Fruit fly (Drosophila melanogaster) whole organism, embryonic: ENCODE measurements around the gene Pka-C1.
A peak's percentile ranks its signal among the peaks of the same experiment; 100 is the strongest.

Experiments
- Asciz ChIP-seq: fragments of 200-800 bp; sonication (Bioruptor generic); optimal IDR thresholded peaks from 2 replicates; lab custom pipeline; 2017; ENCODE audit warnings: missing biosample characterization, mild to moderate bottlenecking, missing genetic modification characterization, missing genetic modification reagents
- CG10274 ChIP-seq: fragments of 200-800 bp; sonication (Bioruptor generic); optimal IDR thresholded peaks from 3 replicates; lab custom pipeline; 2017; ENCODE audit warnings: missing biosample characterization, mild to moderate bottlenecking, missing genetic modification characterization
- CG10979 ChIP-seq: fragments of 200-800 bp; sonication (Bioruptor generic); optimal IDR thresholded peaks from 2 replicates; lab custom pipeline; 2018; ENCODE audit warnings: missing biosample characterization, mild to moderate bottlenecking, missing genetic modification characterization, moderate library complexity
- CG12155 ChIP-seq: fragments of 200-800 bp; sonication (Bioruptor generic); optimal IDR thresholded peaks from 3 replicates; lab custom pipeline; 2016; ENCODE audit warnings: missing biosample characterization, missing genetic modification characterization
- CG13123 ChIP-seq: fragments of 200-800 bp; sonication (Bioruptor generic); optimal IDR thresholded peaks from 2 replicates; lab custom pipeline; 2016; ENCODE audit warnings: missing biosample characterization, missing genetic modification characterization
- CG17361 ChIP-seq: fragments of 200-800 bp; sonication (Bioruptor generic); IDR thresholded peaks from 3 replicates; pipeline ENCODE4 v1.3.6; 2022; ENCODE audit warnings: missing biosample characterization, missing genetic modification characterization
- CG3065 ChIP-seq: fragments of 200-800 bp; sonication (Bioruptor generic); optimal IDR thresholded peaks from 2 replicates; lab custom pipeline; 2016; ENCODE audit warnings: missing biosample characterization, missing genetic modification characterization
- CG32532 ChIP-seq: fragments of 200-800 bp; sonication (Bioruptor generic); IDR thresholded peaks from 2 replicates; pipeline ENCODE4 v1.3.6; 2022; ENCODE audit warnings: missing biosample characterization, missing genetic modification characterization
- CG34376 ChIP-seq: fragments of 200-800 bp; sonication (Bioruptor generic); optimal IDR thresholded peaks from 2 replicates; lab custom pipeline; 2018; ENCODE audit warnings: missing biosample characterization, mild to moderate bottlenecking, missing genetic modification characterization
- CG3726 ChIP-seq: fragments of 200-800 bp; sonication (Bioruptor generic); IDR thresholded peaks from 3 replicates; pipeline ENCODE4, ENCODE4 v1.3.6; 2022; ENCODE audit warnings: missing biosample characterization, missing genetic modification characterization
- CG6765 ChIP-seq: fragments of 200-800 bp; sonication (Bioruptor generic); optimal IDR thresholded peaks from 3 replicates; lab custom pipeline; 2017; ENCODE audit warnings: missing biosample characterization, mild to moderate bottlenecking, missing genetic modification characterization
- CG7786 ChIP-seq: fragments of 200-800 bp; sonication (Bioruptor generic); optimal IDR thresholded peaks from 2 replicates; lab custom pipeline; 2016; ENCODE audit warnings: missing biosample characterization, missing genetic modification characterization
- CG7987 ChIP-seq: fragments of 200-800 bp; sonication (Bioruptor generic); optimal IDR thresholded peaks from 2 replicates; lab custom pipeline; 2018; ENCODE audit warnings: missing biosample characterization, mild to moderate bottlenecking, missing genetic modification characterization, moderate library complexity
- Deaf1 ChIP-seq: fragments of 200-800 bp; optimal IDR thresholded peaks from 3 replicates; lab custom pipeline; 2019; ENCODE audit warnings: missing biosample characterization, mild to moderate bottlenecking, missing genetic modification characterization, moderate library complexity
- Fer3 ChIP-seq: fragments of 200-800 bp; sonication (Bioruptor generic); optimal IDR thresholded peaks from 2 replicates; lab custom pipeline; 2018; ENCODE audit warnings: missing biosample characterization, mild to moderate bottlenecking, missing genetic modification characterization, moderate library complexity
- H2.0 ChIP-seq: fragments of 200-800 bp; sonication (Bioruptor generic); IDR thresholded peaks from 2 replicates; pipeline ENCODE4 v1.3.6; 2022; ENCODE audit warnings: missing biosample characterization, missing genetic modification characterization
- Hey ChIP-seq: fragments of 200-800 bp; sonication (Bioruptor generic); optimal IDR thresholded peaks from 3 replicates; lab custom pipeline; 2018; ENCODE audit warnings: missing biosample characterization, mild to moderate bottlenecking, missing genetic modification characterization
- Hr78 ChIP-seq, 2 experiments: fragments of 200-800 bp in 1 of 2; fragments of >200 bp in 1 of 2; sonication (Bioruptor generic) in 1 of 2; optimal IDR thresholded peaks; 2 replicates each; lab custom pipeline; 2017 to 2019; ENCODE audit warnings: missing biosample characterization in 2 of 2, missing genetic modification characterization in 2 of 2, mild to moderate bottlenecking in 1 of 2, moderate library complexity in 1 of 2
- Kr ChIP-seq: fragments of 200-800 bp; sonication (Bioruptor generic); optimal IDR thresholded peaks from 2 replicates; lab custom pipeline; 2017; ENCODE audit warnings: missing biosample characterization, mild to moderate bottlenecking, missing genetic modification characterization
- Med ChIP-seq: fragments of 200-800 bp; sonication (Bioruptor generic); peaks from one replicate; lab custom pipeline; 2016; ENCODE audit warnings: missing biosample characterization, missing genetic modification characterization, mild to moderate bottlenecking, inconsistent platforms, moderate library complexity
- Meics ChIP-seq: fragments of 200-800 bp; sonication (Bioruptor generic); optimal IDR thresholded peaks from 2 replicates; lab custom pipeline; 2017; ENCODE audit warnings: missing biosample characterization, mild to moderate bottlenecking, missing genetic modification characterization
- Pdp1 ChIP-seq, 2 experiments: fragments of 200-800 bp; sonication (Bioruptor generic); optimal IDR thresholded peaks; 3 replicates each; lab custom pipeline; 2016; ENCODE audit warnings: missing biosample characterization in 2 of 2, missing genetic modification characterization in 2 of 2, mild to moderate bottlenecking in 1 of 2, moderate library complexity in 1 of 2
- Rfx ChIP-seq: fragments of 200-800 bp; sonication (Bioruptor generic); IDR thresholded peaks from 2 replicates; pipeline ENCODE4 v1.3.6; 2022; ENCODE audit warnings: missing biosample characterization, missing genetic modification characterization
- aop ChIP-seq: fragments of 200-800 bp; sonication (Bioruptor generic); IDR thresholded peaks from 2 replicates; pipeline ENCODE4 v1.3.6; 2022; ENCODE audit warnings: missing biosample characterization, missing genetic modification characterization
- bab2 ChIP-seq: fragments of 200-800 bp; sonication (Bioruptor generic); optimal IDR thresholded peaks from 2 replicates; lab custom pipeline; 2016; ENCODE audit warnings: missing biosample characterization, missing genetic modification characterization
- bsh ChIP-seq, 2 experiments: fragments of 200-800 bp; sonication (Bioruptor generic); optimal IDR thresholded peaks; 2 replicates each; lab custom pipeline; 2017 to 2018; ENCODE audit warnings: mild to moderate bottlenecking in 2 of 2, missing biosample characterization in 2 of 2, missing genetic modification characterization in 2 of 2, moderate library complexity in 1 of 2
- cg ChIP-seq: fragments of 200-800 bp; sonication (Bioruptor generic); optimal IDR thresholded peaks from 3 replicates; lab custom pipeline; 2019; ENCODE audit warnings: missing biosample characterization, mild to moderate bottlenecking, missing genetic modification characterization, moderate library complexity
- chif ChIP-seq, 2 experiments: fragments of 200-800 bp; sonication (Bioruptor generic); optimal IDR thresholded peaks; 3 replicates each; lab custom pipeline; 2016; ENCODE audit warnings: missing biosample characterization in 2 of 2, missing genetic modification characterization in 2 of 2
- chinmo ChIP-seq: fragments of 200-800 bp; sonication (Bioruptor generic); IDR thresholded peaks from 4 replicates; pipeline ENCODE4 v1.3.6; 2022; ENCODE audit warnings: missing biosample characterization, missing genetic modification characterization; ENCODE audit not compliant: partially characterized antibody
- croc ChIP-seq: fragments of 200-800 bp; sonication (Bioruptor generic); conservative IDR thresholded peaks from 3 replicates; pipeline ENCODE4 v1.3.6; 2022; ENCODE audit warnings: missing biosample characterization, missing genetic modification characterization
- cwo ChIP-seq: fragments of 200-800 bp; sonication (Bioruptor generic); optimal IDR thresholded peaks from 3 replicates; lab custom pipeline; 2017; ENCODE audit warnings: missing biosample characterization, missing genetic modification characterization, mild to moderate bottlenecking, moderate library complexity, missing genetic modification reagents
- exex ChIP-seq: fragments of 200-800 bp; sonication (Bioruptor generic); optimal IDR thresholded peaks from 4 replicates; lab custom pipeline; 2018; ENCODE audit warnings: missing biosample characterization, mild to moderate bottlenecking, missing genetic modification characterization, moderate library complexity
- grn ChIP-seq: fragments of 200-800 bp; sonication (Bioruptor generic); optimal IDR thresholded peaks from 3 replicates; lab custom pipeline; 2017; ENCODE audit warnings: missing biosample characterization, missing genetic modification characterization
- hb ChIP-seq: fragments of 200-800 bp; sonication (Bioruptor generic); IDR thresholded peaks from 3 replicates; pipeline ENCODE4 v1.3.6; 2022; ENCODE audit warnings: missing biosample characterization, missing genetic modification characterization; ENCODE audit not compliant: partially characterized antibody
- inv ChIP-seq: fragments of 200-800 bp; sonication (Bioruptor generic); IDR thresholded peaks from 2 replicates; pipeline ENCODE4 v1.3.6; 2022; ENCODE audit warnings: missing biosample characterization, missing genetic modification characterization; ENCODE audit not compliant: partially characterized antibody
- kah ChIP-seq: fragments of 200-800 bp; sonication (Bioruptor generic); optimal IDR thresholded peaks from 2 replicates; lab custom pipeline; 2018; ENCODE audit warnings: missing biosample characterization, mild to moderate bottlenecking, missing genetic modification characterization
- lab ChIP-seq: fragments of 200-800 bp; sonication (Bioruptor generic); optimal IDR thresholded peaks from 3 replicates; lab custom pipeline; 2017; ENCODE audit warnings: missing biosample characterization, missing genetic modification characterization, mild to moderate bottlenecking, moderate library complexity, missing genetic modification reagents
- lov ChIP-seq, 2 experiments: fragments of 200-800 bp in 1 of 2; fragments of >200 bp in 1 of 2; sonication (Bioruptor generic) in 1 of 2; IDR thresholded peaks in 1 of 2; optimal IDR thresholded peaks in 1 of 2; 2 replicates in 1 of 2; 3 replicates in 1 of 2; pipeline versions ENCODE4 v1.3.6 to Lab custom; 2017 to 2022; ENCODE audit warnings: missing biosample characterization in 1 of 2, missing genetic modification characterization in 1 of 2
- maf-S ChIP-seq: fragments of 200-800 bp; sonication (Bioruptor generic); optimal IDR thresholded peaks from 2 replicates; lab custom pipeline; 2016; ENCODE audit warnings: missing biosample characterization, missing genetic modification characterization
- mirr ChIP-seq: fragments of 200-800 bp; sonication (Bioruptor generic); optimal IDR thresholded peaks from 3 replicates; lab custom pipeline; 2018; ENCODE audit warnings: missing biosample characterization, mild to moderate bottlenecking, missing genetic modification characterization
- nerfin-2 ChIP-seq: fragments of 200-800 bp; sonication (Bioruptor generic); IDR thresholded peaks from 2 replicates; pipeline ENCODE4 v1.3.6; 2022; ENCODE audit warnings: missing biosample characterization, missing genetic modification characterization; ENCODE audit not compliant: partially characterized antibody
- rib ChIP-seq: fragments of 200-800 bp; sonication (Bioruptor generic); IDR thresholded peaks from 2 replicates; pipeline ENCODE4 v1.3.6; 2022; ENCODE audit warnings: missing biosample characterization, missing genetic modification characterization
- seq ChIP-seq: fragments of 200-800 bp; sonication (Bioruptor generic); IDR thresholded peaks from 2 replicates; pipeline ENCODE4 v1.3.6; 2022; ENCODE audit warnings: missing biosample characterization, missing genetic modification characterization
- sug ChIP-seq: fragments of 200-800 bp; optimal IDR thresholded peaks from 2 replicates; lab custom pipeline; 2019; ENCODE audit warnings: missing biosample characterization, mild to moderate bottlenecking, missing genetic modification characterization, moderate library complexity
- wor ChIP-seq: fragments of 200-800 bp; sonication (Bioruptor generic); IDR thresholded peaks from 2 replicates; pipeline ENCODE4 v1.3.6; 2022; ENCODE audit warnings: missing biosample characterization, missing genetic modification characterization
- zfh2 ChIP-seq: fragments of 200-800 bp; sonication (Bioruptor generic); optimal IDR thresholded peaks from 2 replicates; lab custom pipeline; 2016; ENCODE audit warnings: missing biosample characterization, missing genetic modification characterization

Pka-C1 gene

DNA sequence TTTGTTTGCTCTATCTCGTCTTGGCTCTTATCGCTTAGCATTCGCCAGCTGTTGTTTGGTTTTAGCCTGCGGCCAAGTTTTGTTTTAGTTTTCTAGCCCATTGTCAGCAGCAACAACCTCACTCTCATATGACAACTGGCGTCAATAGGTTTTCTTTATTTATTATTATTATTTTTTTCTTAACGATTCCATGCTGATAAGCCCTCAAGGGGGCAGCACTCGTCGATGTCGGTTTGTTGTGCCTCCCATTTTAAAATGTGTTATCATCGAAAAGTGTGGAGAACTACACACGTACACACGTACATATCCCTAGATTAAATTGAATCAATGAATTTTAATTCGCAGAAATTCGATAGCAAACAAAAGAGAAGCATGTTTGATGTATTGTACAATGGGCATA is 7.9 kb downstream of the Pka-C1 start (continued):
- TF ChIP-seq Asciz (GFP tag; lab: Kevin White, UChicago) (no peak), sug (tag; lab: Kevin White, UChicago) (peak; percentile 91), kah (GFP tag; lab: Kevin White, UChicago) (no peak), Hey (tag; lab: Kevin White, UChicago) (peak; percentile 63), exex (peak; percentile 78), CG34376 (GFP tag; lab: Kevin White, UChicago) (peak; percentile 21), CG13123 (GFP tag; lab: Kevin White, UChicago) (no peak), CG10274 (GFP tag; lab: Kevin White, UChicago) (no peak), CG6765 (GFP tag; lab: Kevin White, UChicago) (no peak), mirr (peak; percentile 5), nerfin-2 (GFP tag; lab: Robert Waterston, UW) (no peak), CG7987 (GFP tag; lab: Kevin White, UChicago) (no peak), CG12155 (GFP tag; lab: Kevin White, UChicago) (no peak), lov (optimal IDR thresholded peaks at IDR 0.05; lab: Kevin White, UChicago) (no peak), lov (GFP tag; IDR thresholded peaks at IDR 0.05; lab: Robert Waterston, UW) (no peak), CG3726 (GFP tag; lab: Robert Waterston, UW) (no peak), bab2 (GFP tag; lab: Kevin White, UChicago) (no peak), chinmo (GFP tag; lab: Robert Waterston, UW) (0 out of 4 replicates have a peak, but pooled peaks have one; percentile 18), croc (GFP tag; lab: Robert Waterston, UW) (no peak)

DNA sequence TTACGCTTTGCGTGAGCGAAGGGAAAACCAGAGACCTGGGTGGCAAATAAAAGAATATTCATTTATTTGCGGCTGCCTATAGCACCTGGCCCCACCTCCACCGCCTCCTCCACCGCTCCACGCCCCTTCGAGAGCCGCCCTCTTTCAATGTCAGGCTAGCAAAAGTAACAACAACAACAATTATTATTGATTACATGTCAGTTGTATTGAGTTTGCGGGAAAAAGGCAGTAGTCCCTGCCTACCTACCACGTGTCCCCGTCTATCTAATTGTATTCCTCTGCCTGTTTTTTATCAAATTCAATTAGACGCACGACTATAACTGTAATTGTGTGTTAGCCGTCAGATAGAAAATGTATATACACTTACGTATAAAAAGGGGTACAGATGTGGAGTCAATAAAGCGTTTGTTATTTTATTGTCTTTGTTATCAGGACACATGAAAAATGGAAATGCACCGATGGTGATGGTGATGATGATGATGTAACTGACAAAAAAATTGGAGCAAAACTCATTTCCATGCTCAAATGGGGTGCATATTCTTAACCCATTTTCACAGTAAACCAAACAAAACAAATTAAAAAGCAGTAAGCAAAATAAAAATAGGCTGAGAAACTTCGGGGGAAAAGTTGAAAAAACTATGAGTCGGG is 8.4 kb downstream of the Pka-C1 start:
- TF ChIP-seq chinmo (GFP tag; lab: Robert Waterston, UW), result 0 out of 4 replicates have a peak, but pooled peaks have one; percentile 16
- peak; percentile 13 for TF ChIP-seq cwo
- 0 out of 2 replicates have a peak, but pooled peaks have one; percentile 12 for TF ChIP-seq rib (GFP tag; lab: Robert Waterston, UW)
- peak; percentile 58 for TF ChIP-seq Med
- TF ChIP-seq Pdp1 (GFP tag; optimal IDR thresholded peaks at IDR 0.05; lab: Kevin White, UChicago), result peak in 1 of 2 experiments; percentile 58
- TF ChIP-seq lov (optimal IDR thresholded peaks at IDR 0.05; lab: Kevin White, UChicago), result no peak
- TF ChIP-seq lov (GFP tag; IDR thresholded peaks at IDR 0.05; lab: Robert Waterston, UW), result no peak
- TF ChIP-seq Kr (GFP tag; lab: Kevin White, UChicago), result no peak
- TF ChIP-seq lab, result peak; percentile 86
- no peak for TF ChIP-seq hb
- TF ChIP-seq CG32532 (GFP tag; lab: Robert Waterston, UW), result peak; percentile 43; the same call in 1 of the 2 replicates
- no peak for TF ChIP-seq aop
- TF ChIP-seq, all 482 proteins: peak for 7

DNA sequence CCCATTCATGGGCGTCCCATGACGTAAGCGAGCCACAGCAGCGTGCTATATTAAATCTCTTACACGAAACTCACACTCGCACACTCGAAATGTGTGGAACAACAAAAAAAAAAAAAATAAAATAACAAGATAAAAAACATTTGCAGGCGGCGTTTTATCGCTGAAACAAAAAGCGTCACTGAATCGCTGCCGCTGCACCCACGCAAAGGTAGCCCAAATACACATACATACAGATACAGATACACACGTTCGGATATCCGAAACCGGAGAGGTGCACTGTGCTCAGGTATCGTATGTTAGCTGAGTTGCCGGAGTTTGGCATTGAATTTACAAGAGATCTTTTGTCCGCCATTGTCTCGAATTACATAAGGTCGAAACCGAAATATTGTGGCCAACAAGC is 13.1 kb downstream of the Pka-C1 start:
- TF ChIP-seq zfh2 (GFP tag; lab: Kevin White, UChicago) (no peak), CG7786 (no peak), aop (no peak), CG17361 (GFP tag; lab: Robert Waterston, UW) (no peak), inv (GFP tag; lab: Robert Waterston, UW) (no peak), H2.0 (no peak), wor (no peak), Deaf1 (tag; lab: Kevin White, UChicago) (no peak), CG10979 (no peak), CG3065 (GFP tag; lab: Kevin White, UChicago) (no peak), Hr78 (GFP tag; optimal IDR thresholded peaks at IDR 0.05; lab: Kevin White, UChicago) (no peak), Rfx (GFP tag; lab: Robert Waterston, UW) (0 out of 2 replicates have a peak, but pooled peaks have one; percentile 36), seq (GFP tag; lab: Robert Waterston, UW) (no peak), chif (GFP tag; optimal IDR thresholded peaks at IDR 0.05; lab: Kevin White, UChicago) (no peak), maf-S (GFP tag; lab: Kevin White, UChicago) (no peak), cg (GFP tag; lab: Kevin White, UChicago) (peak; percentile 22), grn (no peak), Fer3 (tag; lab: Kevin White, UChicago) (no peak), bsh (GFP tag; optimal IDR thresholded peaks at IDR 0.05; lab: Kevin White, UChicago) (no peak), Meics (GFP tag; lab: Kevin White, UChicago) (no peak)
